Worm (Caenorhabditis elegans) whole organism, mixed stage, embryonic: ENCODE data around the gene F52H2.15.

Experiments
- ces-1 ChIP-seq: fragments of 150-350 bp; optimal IDR thresholded peaks from 2 replicates; lab custom pipeline; 2014; ENCODE audit warnings: missing biosample characterization, missing genetic modification reagents, missing genetic modification characterization
- elt-3 ChIP-seq: fragments of 150-350 bp; optimal IDR thresholded peaks from 2 replicates; lab custom pipeline; 2014; ENCODE audit warnings: missing biosample characterization, missing genetic modification characterization
- hlh-1 ChIP-seq: fragments of 150-350 bp; optimal IDR thresholded peaks from 2 replicates; lab custom pipeline; 2014; ENCODE audit warnings: missing biosample characterization, missing genetic modification reagents, missing genetic modification characterization
- lin-13 ChIP-seq: fragments of 150-350 bp; optimal IDR thresholded peaks from 2 replicates; lab custom pipeline; 2014; ENCODE audit warnings: missing biosample characterization, missing genetic modification characterization
- lin-32 ChIP-seq: fragments of 200-800 bp; sonication (Bioruptor generic); optimal IDR thresholded peaks from 2 replicates; lab custom pipeline; 2018; ENCODE audit warnings: mild to moderate bottlenecking, missing genetic modification characterization, missing compliant biosample characterization
- mab-5 ChIP-seq: fragments of 150-350 bp; optimal IDR thresholded peaks from 2 replicates; lab custom pipeline; 2014; ENCODE audit warnings: missing biosample characterization, missing genetic modification characterization

- no peak for TF ChIP-seq elt-3 (tag; lab: Kevin White, UChicago)
- TF ChIP-seq lin-13 (tag; lab: Kevin White, UChicago): no peak
- no peak for TF ChIP-seq lin-32 (GFP tag; lab: Kevin White, UChicago)
- TF ChIP-seq hlh-1: no peak
- no peak for TF ChIP-seq ces-1
- TF ChIP-seq mab-5 (tag; lab: Kevin White, UChicago): no peak
Measured at ce11 chrX:2569040-2569439, 3.9 kb downstream of the F52H2.15 start.
